Fruit fly (Drosophila melanogaster) whole organism, embryonic: ENCODE data around the gene IntS6.

ENCODE experiments used
- Asciz ChIP-seq: fragments of 200-800 bp; sonication (Bioruptor generic); optimal IDR thresholded peaks from 2 replicates; lab custom pipeline; 2017; ENCODE audit warnings: missing biosample characterization, mild to moderate bottlenecking, missing genetic modification characterization, missing genetic modification reagents
- B-H1 ChIP-seq: fragments of 200-800 bp; sonication (Bioruptor generic); IDR thresholded peaks from 3 replicates; pipeline ENCODE4 v1.3.6; 2022; ENCODE audit warnings: missing biosample characterization, missing genetic modification characterization
- CG1024 ChIP-seq: fragments of 200-800 bp; sonication (Bioruptor generic); IDR thresholded peaks from 2 replicates; pipeline ENCODE4 v1.3.6; 2022; ENCODE audit warnings: missing biosample characterization, missing genetic modification characterization
- CG10462 ChIP-seq: fragments of 200-800 bp; sonication (Bioruptor generic); optimal IDR thresholded peaks from 2 replicates; lab custom pipeline; 2016; ENCODE audit warnings: missing biosample characterization, missing genetic modification characterization
- CG10959 ChIP-seq: fragments of 200-800 bp; sonication (Bioruptor generic); IDR thresholded peaks from 2 replicates; pipeline ENCODE4 v1.3.6; 2022; ENCODE audit warnings: missing biosample characterization, missing genetic modification characterization
- CG11085 ChIP-seq: fragments of 200-800 bp; sonication (Bioruptor generic); IDR thresholded peaks from 2 replicates; pipeline ENCODE4 v1.3.6; 2022; ENCODE audit warnings: missing biosample characterization, missing genetic modification characterization
- CG13287 ChIP-seq: fragments of 200-800 bp; sonication (Bioruptor generic); IDR thresholded peaks from 2 replicates; pipeline ENCODE4 v1.3.6; 2022; ENCODE audit warnings: missing biosample characterization, missing genetic modification characterization; ENCODE audit not compliant: partially characterized antibody
- CG13624 ChIP-seq: fragments of 200-800 bp; sonication (Bioruptor generic); optimal IDR thresholded peaks from 2 replicates; lab custom pipeline; 2016; ENCODE audit warnings: missing biosample characterization, missing genetic modification characterization
- CG17359 ChIP-seq: fragments of 200-800 bp; sonication (Bioruptor generic); optimal IDR thresholded peaks from 3 replicates; lab custom pipeline; 2018; ENCODE audit warnings: missing biosample characterization, mild to moderate bottlenecking, missing genetic modification characterization, moderate library complexity
- CG17361 ChIP-seq: fragments of 200-800 bp; sonication (Bioruptor generic); IDR thresholded peaks from 3 replicates; pipeline ENCODE4 v1.3.6; 2022; ENCODE audit warnings: missing biosample characterization, missing genetic modification characterization
- CG18011 ChIP-seq: fragments of 200-800 bp; sonication (Bioruptor generic); optimal IDR thresholded peaks from 2 replicates; lab custom pipeline; 2017; ENCODE audit warnings: missing biosample characterization, missing genetic modification characterization, mild to moderate bottlenecking, moderate library complexity, missing genotype
- CG2875 ChIP-seq: fragments of 200-800 bp; sonication (Bioruptor generic); optimal IDR thresholded peaks from 2 replicates; lab custom pipeline; 2017; ENCODE audit warnings: missing biosample characterization, mild to moderate bottlenecking, missing genetic modification characterization, missing genetic modification reagents
- CG5180 ChIP-seq: fragments of 200-800 bp; sonication (Bioruptor generic); optimal IDR thresholded peaks from 3 replicates; lab custom pipeline; 2017; ENCODE audit warnings: missing biosample characterization, missing genetic modification characterization, mild to moderate bottlenecking, moderate library complexity, missing genetic modification reagents
- CG6175 ChIP-seq: fragments of 200-800 bp; sonication (Bioruptor generic); IDR thresholded peaks from 3 replicates; pipeline ENCODE4 v1.3.6; 2022; ENCODE audit warnings: missing biosample characterization, missing genetic modification characterization
- CG7372 ChIP-seq: fragments of 200-800 bp; sonication (Bioruptor generic); IDR thresholded peaks from 2 replicates; pipeline ENCODE4 v1.3.6; 2022; ENCODE audit warnings: missing biosample characterization, missing genetic modification characterization
- CG7963 ChIP-seq: fragments of 200-800 bp; sonication (Bioruptor generic); IDR thresholded peaks from 3 replicates; pipeline ENCODE4 v1.3.6; 2022; ENCODE audit warnings: missing biosample characterization, missing genetic modification characterization; ENCODE audit not compliant: partially characterized antibody
- CG8388 ChIP-seq: fragments of 200-800 bp; sonication (Bioruptor generic); optimal IDR thresholded peaks from 2 replicates; lab custom pipeline; 2019; ENCODE audit warnings: missing biosample characterization, mild to moderate bottlenecking, missing genetic modification characterization, moderate library complexity
- Drgx ChIP-seq: fragments of 200-800 bp; sonication (Bioruptor generic); IDR thresholded peaks from 2 replicates; pipeline ENCODE4 v1.3.6; 2022; ENCODE audit warnings: missing biosample characterization, missing genetic modification characterization
- E2f1 ChIP-seq: fragments of 200-800 bp; sonication (Bioruptor generic); IDR thresholded peaks from 2 replicates; pipeline ENCODE4 v1.3.6; 2022; ENCODE audit warnings: missing biosample characterization, missing genetic modification characterization
- E2f2 ChIP-seq: fragments of 200-800 bp; sonication (Bioruptor generic); IDR thresholded peaks from 2 replicates; pipeline ENCODE4 v1.3.6; 2022; ENCODE audit warnings: missing biosample characterization, missing genetic modification characterization
- Eip74EF ChIP-seq, 2 experiments: fragments of 200-800 bp in 1 of 2; fragments of >200 bp in 1 of 2; sonication (Bioruptor generic) in 1 of 2; optimal IDR thresholded peaks; 2 replicates each; lab custom pipeline; 2017 to 2019; ENCODE audit warnings: missing biosample characterization in 2 of 2, missing genetic modification characterization in 2 of 2, mild to moderate bottlenecking in 1 of 2, moderate library complexity in 1 of 2
- HHEX ChIP-seq: fragments of 200-800 bp; sonication (Bioruptor generic); optimal IDR thresholded peaks from 3 replicates; lab custom pipeline; 2017; ENCODE audit warnings: missing biosample characterization, mild to moderate bottlenecking, missing genetic modification characterization, missing genetic modification reagents
- Hr39 ChIP-seq: fragments of >200 bp; optimal IDR thresholded peaks from 2 replicates; lab custom pipeline; 2017
- Hr78 ChIP-seq, 2 experiments: fragments of 200-800 bp in 1 of 2; fragments of >200 bp in 1 of 2; sonication (Bioruptor generic) in 1 of 2; optimal IDR thresholded peaks; 2 replicates each; lab custom pipeline; 2017 to 2019; ENCODE audit warnings: missing biosample characterization in 2 of 2, missing genetic modification characterization in 2 of 2, mild to moderate bottlenecking in 1 of 2, moderate library complexity in 1 of 2
- Lhr ChIP-seq: fragments of 200-800 bp; sonication (Bioruptor generic); optimal IDR thresholded peaks from 3 replicates; lab custom pipeline; 2017; ENCODE audit warnings: mild to moderate bottlenecking, missing biosample characterization, missing genetic modification reagents, missing genetic modification characterization
- NK7.1 ChIP-seq: fragments of 200-800 bp; sonication (Bioruptor generic); optimal IDR thresholded peaks from 3 replicates; lab custom pipeline; 2016; ENCODE audit warnings: missing biosample characterization, missing genetic modification characterization
- Nf-YA ChIP-seq: fragments of 200-800 bp; sonication (Bioruptor generic); IDR thresholded peaks from 2 replicates; pipeline ENCODE4 v1.3.6; 2022; ENCODE audit warnings: missing biosample characterization, missing genetic modification characterization
- Ptx1 ChIP-seq: fragments of 200-800 bp; sonication (Bioruptor generic); IDR thresholded peaks from 2 replicates; pipeline ENCODE4 v1.3.6; 2022; ENCODE audit warnings: missing biosample characterization, missing genetic modification characterization
- Ravus ChIP-seq: fragments of 200-800 bp; sonication (Bioruptor generic); IDR thresholded peaks from 2 replicates; pipeline ENCODE4 v1.3.6; 2022; ENCODE audit warnings: missing biosample characterization, missing genetic modification characterization
- Xbp1 ChIP-seq: fragments of 200-800 bp; sonication (Bioruptor generic); optimal IDR thresholded peaks from 3 replicates; lab custom pipeline; 2016; ENCODE audit warnings: missing biosample characterization, mild to moderate bottlenecking, missing genetic modification characterization
- al ChIP-seq: fragments of 200-800 bp; sonication (Bioruptor generic); IDR thresholded peaks from 2 replicates; pipeline ENCODE4 v1.3.6; 2022; ENCODE audit warnings: missing biosample characterization, missing genetic modification characterization
- cas ChIP-seq: fragments of 200-800 bp; sonication (Bioruptor generic); IDR thresholded peaks from 2 replicates; pipeline ENCODE4 v1.3.6; 2022; ENCODE audit warnings: missing biosample characterization, missing genetic modification characterization
- caup ChIP-seq: fragments of 200-800 bp; sonication (Bioruptor generic); optimal IDR thresholded peaks from 3 replicates; lab custom pipeline; 2017; ENCODE audit warnings: missing biosample characterization, mild to moderate bottlenecking, missing genetic modification characterization, moderate library complexity; ENCODE audit not compliant: severe bottlenecking
- cg ChIP-seq: fragments of 200-800 bp; sonication (Bioruptor generic); optimal IDR thresholded peaks from 3 replicates; lab custom pipeline; 2019; ENCODE audit warnings: missing biosample characterization, mild to moderate bottlenecking, missing genetic modification characterization, moderate library complexity
- emc ChIP-seq: fragments of 200-800 bp; sonication (Bioruptor generic); optimal IDR thresholded peaks from 2 replicates; lab custom pipeline; 2016; ENCODE audit warnings: missing biosample characterization, missing genetic modification characterization
- ems ChIP-seq: fragments of 200-800 bp; sonication (Bioruptor generic); optimal IDR thresholded peaks from 3 replicates; lab custom pipeline; 2016; ENCODE audit warnings: missing biosample characterization, missing genetic modification characterization
- en ChIP-seq: fragments of 200-800 bp; sonication (Bioruptor generic); optimal IDR thresholded peaks from 2 replicates; lab custom pipeline; 2016; ENCODE audit warnings: missing biosample characterization, missing genetic modification characterization
- eve ChIP-seq, 2 experiments: fragments of >200 bp; optimal IDR thresholded peaks; 2 replicates each; lab custom pipeline; 2017; ENCODE audit warnings: missing biosample characterization in 2 of 2, missing genetic modification characterization in 2 of 2
- exex ChIP-seq: fragments of 200-800 bp; sonication (Bioruptor generic); optimal IDR thresholded peaks from 4 replicates; lab custom pipeline; 2018; ENCODE audit warnings: missing biosample characterization, mild to moderate bottlenecking, missing genetic modification characterization, moderate library complexity
- fd3F ChIP-seq: fragments of 200-800 bp; sonication (Bioruptor generic); optimal IDR thresholded peaks from 2 replicates; lab custom pipeline; 2018; ENCODE audit warnings: missing biosample characterization, mild to moderate bottlenecking, missing genetic modification characterization, moderate library complexity
- gsb-n ChIP-seq: fragments of 200-800 bp; sonication (Bioruptor generic); optimal IDR thresholded peaks from 3 replicates; lab custom pipeline; 2018; ENCODE audit warnings: missing biosample characterization, mild to moderate bottlenecking, missing genetic modification characterization
- lab ChIP-seq: fragments of 200-800 bp; sonication (Bioruptor generic); optimal IDR thresholded peaks from 3 replicates; lab custom pipeline; 2017; ENCODE audit warnings: missing biosample characterization, missing genetic modification characterization, mild to moderate bottlenecking, moderate library complexity, missing genetic modification reagents
- luna ChIP-seq: fragments of 200-800 bp; sonication (Bioruptor generic); optimal IDR thresholded peaks from 2 replicates; lab custom pipeline; 2016; ENCODE audit warnings: missing biosample characterization, missing genetic modification characterization
- pho ChIP-seq: fragments of 200-800 bp; sonication (Bioruptor generic); optimal IDR thresholded peaks from 2 replicates; lab custom pipeline; 2016; ENCODE audit warnings: missing biosample characterization, missing genetic modification characterization
- pita ChIP-seq: fragments of 200-800 bp; sonication (Bioruptor generic); optimal IDR thresholded peaks from 2 replicates; lab custom pipeline; 2017; ENCODE audit warnings: missing biosample characterization, mild to moderate bottlenecking, missing genetic modification characterization
- pros ChIP-seq: fragments of 200-800 bp; sonication (Bioruptor generic); optimal IDR thresholded peaks from 3 replicates; lab custom pipeline; 2019; ENCODE audit warnings: missing biosample characterization, mild to moderate bottlenecking, missing genetic modification characterization, moderate library complexity
- seq ChIP-seq: fragments of 200-800 bp; sonication (Bioruptor generic); IDR thresholded peaks from 2 replicates; pipeline ENCODE4 v1.3.6; 2022; ENCODE audit warnings: missing biosample characterization, missing genetic modification characterization
- stc ChIP-seq: fragments of 200-800 bp; sonication (Bioruptor generic); IDR thresholded peaks from 2 replicates; pipeline ENCODE4 v1.3.6; 2022; ENCODE audit warnings: missing biosample characterization, missing genetic modification characterization
- sug ChIP-seq: fragments of 200-800 bp; optimal IDR thresholded peaks from 2 replicates; lab custom pipeline; 2019; ENCODE audit warnings: missing biosample characterization, mild to moderate bottlenecking, missing genetic modification characterization, moderate library complexity
- trem ChIP-seq: fragments of 200-800 bp; optimal IDR thresholded peaks from 3 replicates; lab custom pipeline; 2019; ENCODE audit warnings: missing biosample characterization, mild to moderate bottlenecking, missing genetic modification characterization, moderate library complexity

The IntS6 gene

DNA sequence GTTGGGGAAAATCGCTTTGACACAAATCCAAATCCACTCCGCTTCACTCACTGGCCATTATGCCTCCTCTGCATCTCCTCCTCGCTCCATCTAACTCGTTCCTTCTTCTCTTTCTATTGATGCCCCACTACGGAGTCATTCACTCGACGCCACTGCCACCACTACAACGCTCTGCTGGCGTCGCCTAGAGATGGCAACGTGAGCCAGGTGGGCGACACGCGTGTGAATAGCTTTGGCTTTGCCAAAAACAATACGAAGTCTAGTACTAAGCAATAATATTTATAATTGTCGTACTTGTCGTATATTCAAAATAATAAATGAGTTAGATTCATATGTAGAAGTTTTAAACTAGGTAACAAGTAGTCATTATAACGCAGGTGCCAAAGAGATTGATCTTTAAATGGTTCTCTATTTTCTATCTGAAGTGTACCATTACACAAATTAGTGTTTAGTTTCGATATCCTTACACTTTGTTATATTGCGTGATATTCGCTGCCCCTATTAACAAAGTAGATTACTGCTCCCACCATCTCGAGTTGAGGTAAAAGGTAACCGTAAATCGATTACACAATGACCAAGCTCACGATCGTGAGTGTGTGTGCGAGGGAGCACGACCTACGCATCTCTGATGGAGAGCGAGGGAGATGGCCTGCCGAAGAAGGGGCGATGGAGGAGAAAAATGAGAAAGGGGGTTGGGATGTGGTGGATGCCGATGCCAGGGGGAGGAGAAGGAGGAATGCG lies 1.9 kb downstream of the IntS6 start (continued):
- TF ChIP-seq CG8388 = no peak
- TF ChIP-seq pros (GFP tag; lab: Kevin White, UChicago) = no peak
- TF ChIP-seq sug (tag; lab: Kevin White, UChicago) = no peak
- TF ChIP-seq CG1024 = no peak
- no peak for TF ChIP-seq gsb-n (tag; lab: Kevin White, UChicago)
- no peak for TF ChIP-seq en
- TF ChIP-seq CG17361 (GFP tag; lab: Robert Waterston, UW) = peak; percentile 47; the same call in 1 of the 3 replicates
- TF ChIP-seq HHEX = no peak
- no peak for TF ChIP-seq Nf-YA (GFP tag; lab: Robert Waterston, UW)
- TF ChIP-seq emc (GFP tag; lab: Kevin White, UChicago) = no peak
- TF ChIP-seq luna (GFP tag; lab: Kevin White, UChicago) = no peak
- no peak for TF ChIP-seq CG17359 (tag; lab: Kevin White, UChicago)
- peak; percentile 68 for TF ChIP-seq CG6175 (GFP tag; lab: Robert Waterston, UW)
- no peak for TF ChIP-seq E2f2 (GFP tag; lab: Robert Waterston, UW)
- no peak for TF ChIP-seq exex (tag; lab: Kevin White, UChicago)
- TF ChIP-seq Eip74EF (GFP tag; optimal IDR thresholded peaks at IDR 0.05; lab: Kevin White, UChicago) = no peak
- TF ChIP-seq CG18011 = no peak
- TF ChIP-seq pita = no peak
- TF ChIP-seq al (GFP tag; lab: Robert Waterston, UW) = no peak
- TF ChIP-seq cg (GFP tag; lab: Kevin White, UChicago) = no peak
- no peak for TF ChIP-seq caup (GFP tag; lab: Kevin White, UChicago)
- peak; percentile 27; the same call in 1 of the 3 replicates for TF ChIP-seq CG7963 (GFP tag; lab: Robert Waterston, UW)
- no peak for TF ChIP-seq B-H1 (GFP tag; lab: Robert Waterston, UW)
- TF ChIP-seq stc (GFP tag; lab: Robert Waterston, UW) = no peak
- no peak for TF ChIP-seq Hr39 (lab: Kevin White, UChicago)
- no peak for TF ChIP-seq CG7372 (GFP tag; lab: Robert Waterston, UW)
- no peak for TF ChIP-seq Xbp1
- no peak for TF ChIP-seq CG10959 (GFP tag; lab: Robert Waterston, UW)
- no peak for TF ChIP-seq Asciz (GFP tag; lab: Kevin White, UChicago)
- no peak for TF ChIP-seq ems (GFP tag; lab: Kevin White, UChicago)
- TF ChIP-seq CG13624 (GFP tag; lab: Kevin White, UChicago) = no peak
- TF ChIP-seq fd3F (GFP tag; lab: Kevin White, UChicago) = no peak
- no peak for TF ChIP-seq E2f1
- no peak for TF ChIP-seq trem (tag; lab: Kevin White, UChicago)
- TF ChIP-seq pho = peak; percentile 33
- no peak for TF ChIP-seq eve (GFP tag; optimal IDR thresholded peaks at IDR 0.05; lab: Kevin White, UChicago)
- no peak for TF ChIP-seq CG2875 (GFP tag; lab: Kevin White, UChicago)
- no peak for TF ChIP-seq NK7.1
- no peak for TF ChIP-seq cas (GFP tag; lab: Robert Waterston, UW)
- no peak for TF ChIP-seq CG11085 (GFP tag; lab: Robert Waterston, UW)
- no peak for TF ChIP-seq CG5180 (GFP tag; lab: Kevin White, UChicago)
- TF ChIP-seq Drgx (GFP tag; lab: Robert Waterston, UW) = peak; percentile 9; the same call in 1 of the 2 replicates
- no peak for TF ChIP-seq Ravus
- peak; percentile 21 for TF ChIP-seq lab (GFP tag; lab: Kevin White, UChicago)
- 0 out of 2 replicates have a peak, but pooled peaks have one; percentile 35 for TF ChIP-seq Ptx1
- no peak for TF ChIP-seq Lhr
- no peak for TF ChIP-seq CG10462
- TF ChIP-seq Hr78 (GFP tag; optimal IDR thresholded peaks at IDR 0.05; lab: Kevin White, UChicago) = peak in 1 of 2 experiments; percentile 36
- TF ChIP-seq seq = no peak; the same call in 1 of the 2 replicates
- TF ChIP-seq CG13287 = peak; percentile 73
